Worm (Caenorhabditis elegans): ENCODE measurements around the gene npr-7.

ce11 chrX:9337832-9338231 is 18.9 kb upstream of the npr-7 start:
- TF ChIP-seq hmg-4 (GFP tag; optimal IDR thresholded peaks at IDR 0.05): no peak
- TF ChIP-seq scrt-1 (GFP tag; IDR thresholded peaks at IDR 0.05): 0 out of 2 replicates have a peak, but pooled peaks have one; percentile 45
- no peak for TF ChIP-seq B0310.2 (tag; optimal IDR thresholded peaks at IDR 0.05)
- TF ChIP-seq ama-1 (optimal IDR thresholded peaks at IDR 0.05): no peak
- TF ChIP-seq hnd-1 (tag; optimal IDR thresholded peaks at IDR 0.05): no peak
- peak; percentile 62 for TF ChIP-seq aly-1 (tag; optimal IDR thresholded peaks at IDR 0.05)
- TF ChIP-seq ets-7 (tag; optimal IDR thresholded peaks at IDR 0.05): peak; percentile 33
- TF ChIP-seq flt-1 (GFP tag; IDR thresholded peaks at IDR 0.05): no peak
- TF ChIP-seq tbx-37 (GFP tag; conservative IDR thresholded peaks at IDR 0.05): peak; percentile 39; the same call in 1 of the 2 replicates
- peak; percentile 82 for TF ChIP-seq F13C5.2 (tag; optimal IDR thresholded peaks at IDR 0.05)
- TF ChIP-seq hmbx-1 (tag; optimal IDR thresholded peaks at IDR 0.05): no peak
- TF ChIP-seq pes-1 (GFP tag; IDR thresholded peaks at IDR 0.05): no peak
- TF ChIP-seq ceh-36 (tag; optimal IDR thresholded peaks at IDR 0.05): no peak

Data from whole organism, early embryonic.